Worm (Caenorhabditis elegans) whole organism, midembryonic: ENCODE results near the gene alkb-1.

Experiments
- T22C8.4 ChIP-seq: fragments of 200-800 bp; sonication (Bioruptor generic); IDR thresholded peaks from 2 replicates; pipeline ENCODE4 v1.3.6; 2022; ENCODE audit warnings: missing genetic modification characterization, missing compliant biosample characterization
- cog-1 ChIP-seq: sonication (generic microtip); optimal IDR thresholded peaks from 2 replicates; lab custom pipeline; 2016; ENCODE audit warnings: missing genetic modification characterization, missing compliant biosample characterization
- flt-1 ChIP-seq: fragments of 200-800 bp; sonication (Bioruptor generic); IDR thresholded peaks from 2 replicates; pipeline ENCODE4 v1.3.6; 2022; ENCODE audit warnings: missing genetic modification characterization, missing compliant biosample characterization
- klf-2 ChIP-seq: fragments of 200-800 bp; sonication (Bioruptor generic); conservative IDR thresholded peaks from 2 replicates; pipeline ENCODE4 v1.3.6; 2022; ENCODE audit warnings: missing genetic modification reagents, missing genetic modification characterization, missing compliant biosample characterization
- med-1 ChIP-seq: sonication (generic microtip); optimal IDR thresholded peaks from 2 replicates; lab custom pipeline; 2017; ENCODE audit warnings: missing genetic modification characterization, mild to moderate bottlenecking, missing compliant biosample characterization, antibody characterized with exemption, missing genetic modification reagents; ENCODE audit not compliant: insufficient read depth
- ref-1 ChIP-seq: fragments of 200-800 bp; sonication (Bioruptor generic); conservative IDR thresholded peaks from 2 replicates; pipeline ENCODE4 v1.3.6; 2022; ENCODE audit warnings: missing genetic modification reagents, missing genetic modification characterization, missing compliant biosample characterization
- tab-1 ChIP-seq: fragments of 200-800 bp; sonication (Bioruptor generic); IDR thresholded peaks from 2 replicates; pipeline ENCODE4 v1.3.6; 2022; ENCODE audit warnings: missing genetic modification characterization, missing compliant biosample characterization
- ztf-23 ChIP-seq: fragments of 200-800 bp; sonication (Bioruptor generic); IDR thresholded peaks from 2 replicates; pipeline ENCODE4 v1.3.6; 2022; ENCODE audit warnings: missing genetic modification reagents, missing genetic modification characterization, missing compliant biosample characterization
- ztf-29 ChIP-seq: fragments of 200-800 bp; sonication (Bioruptor generic); IDR thresholded peaks from 2 replicates; pipeline ENCODE4 v1.3.6; 2022; ENCODE audit warnings: missing genetic modification reagents, missing genetic modification characterization, missing compliant biosample characterization

Gene alkb-1

ce11 chrII:1412359-1412907, at the start of gene alkb-1:
Gene alkb-1 (plus strand): TSS chrII:1412409.
- TF ChIP-seq T22C8.4 (peak; percentile 45; the same call in 1 of the 2 replicates), klf-2 (no peak)

- TF ChIP-seq ref-1 (GFP tag; lab: Robert Waterston, UW) = no peak
- TF ChIP-seq T22C8.4 = no peak
- no peak for TF ChIP-seq tab-1 (GFP tag; lab: Robert Waterston, UW)
- no peak for TF ChIP-seq flt-1 (GFP tag; lab: Robert Waterston, UW)
- TF ChIP-seq med-1 = no peak
- no peak for TF ChIP-seq klf-2
- no peak for TF ChIP-seq cog-1 (tag; lab: Kevin White, UChicago)
- no peak for TF ChIP-seq ztf-29 (GFP tag; lab: Robert Waterston, UW)
- TF ChIP-seq ztf-23 (GFP tag; lab: Robert Waterston, UW) = no peak
These were observed 49.8 kb upstream of the alkb-1 start for ce11 chrII:1362423-1362822.

ce11 chrII:1365985-1366384, 46.2 kb upstream of the alkb-1 start:
- TF ChIP-seq ref-1 (GFP tag; lab: Robert Waterston, UW) (no peak), T22C8.4 (no peak), ztf-23 (GFP tag; lab: Robert Waterston, UW) (no peak), cog-1 (tag; lab: Kevin White, UChicago) (no peak), tab-1 (GFP tag; lab: Robert Waterston, UW) (no peak), med-1 (no peak), ztf-29 (GFP tag; lab: Robert Waterston, UW) (no peak), flt-1 (GFP tag; lab: Robert Waterston, UW) (no peak), klf-2 (no peak)

- TF ChIP-seq tab-1 (GFP tag; lab: Robert Waterston, UW) (no peak), ztf-29 (GFP tag; lab: Robert Waterston, UW) (no peak), cog-1 (tag; lab: Kevin White, UChicago) (no peak), T22C8.4 (no peak), ref-1 (GFP tag; lab: Robert Waterston, UW) (no peak), klf-2 (no peak), flt-1 (GFP tag; lab: Robert Waterston, UW) (no peak), med-1 (no peak), ztf-23 (GFP tag; lab: Robert Waterston, UW) (no peak)
These were observed 43.5 kb upstream of the alkb-1 start for ce11 chrII:1368756-1369155.

- no peak for TF ChIP-seq cog-1 (tag; lab: Kevin White, UChicago)
- no peak for TF ChIP-seq ztf-23 (GFP tag; lab: Robert Waterston, UW)
- no peak for TF ChIP-seq flt-1 (GFP tag; lab: Robert Waterston, UW)
- TF ChIP-seq tab-1 (GFP tag; lab: Robert Waterston, UW) = no peak
- no peak for TF ChIP-seq klf-2
- no peak for TF ChIP-seq med-1
- TF ChIP-seq T22C8.4 = no peak
- TF ChIP-seq ref-1 (GFP tag; lab: Robert Waterston, UW) = no peak
- no peak for TF ChIP-seq ztf-29 (GFP tag; lab: Robert Waterston, UW)
These were observed 42.9 kb upstream of the alkb-1 start for ce11 chrII:1369322-1369721.

- TF ChIP-seq cog-1 (tag; lab: Kevin White, UChicago) = no peak
These were observed 40.7 kb upstream of the alkb-1 start for ce11 chrII:1371533-1371932.

- TF ChIP-seq med-1 (no peak), ztf-29 (GFP tag; lab: Robert Waterston, UW) (no peak), klf-2 (no peak), flt-1 (GFP tag; lab: Robert Waterston, UW) (no peak), T22C8.4 (no peak), tab-1 (GFP tag; lab: Robert Waterston, UW) (no peak), ref-1 (GFP tag; lab: Robert Waterston, UW) (no peak), cog-1 (tag; lab: Kevin White, UChicago) (no peak), ztf-23 (GFP tag; lab: Robert Waterston, UW) (no peak)
These were observed 40.1 kb upstream of the alkb-1 start for ce11 chrII:1372138-1372537.

ce11 chrII:1372966-1373365, 39.2 kb upstream of the alkb-1 start:
- TF ChIP-seq T22C8.4 (no peak), med-1 (no peak), ztf-23 (GFP tag; lab: Robert Waterston, UW) (no peak), flt-1 (GFP tag; lab: Robert Waterston, UW) (no peak), cog-1 (tag; lab: Kevin White, UChicago) (no peak), ztf-29 (GFP tag; lab: Robert Waterston, UW) (no peak), klf-2 (no peak), ref-1 (GFP tag; lab: Robert Waterston, UW) (no peak), tab-1 (GFP tag; lab: Robert Waterston, UW) (no peak)

ce11 chrII:1374486-1374885, 37.7 kb upstream of the alkb-1 start:
- TF ChIP-seq T22C8.4 (no peak), ref-1 (GFP tag; lab: Robert Waterston, UW) (no peak), cog-1 (tag; lab: Kevin White, UChicago) (no peak), klf-2 (no peak), ztf-23 (GFP tag; lab: Robert Waterston, UW) (no peak)

ce11 chrII:1374889-1375288, 37.3 kb upstream of the alkb-1 start, which contains the start of gene rog-1:
Gene rog-1 (minus strand): TSS chrII:1374989.
- TF ChIP-seq T22C8.4 (no peak), flt-1 (GFP tag; lab: Robert Waterston, UW) (no peak), ztf-29 (GFP tag; lab: Robert Waterston, UW) (no peak), klf-2 (no peak), ref-1 (GFP tag; lab: Robert Waterston, UW) (no peak), ztf-23 (GFP tag; lab: Robert Waterston, UW) (no peak), med-1 (no peak), tab-1 (GFP tag; lab: Robert Waterston, UW) (no peak), cog-1 (tag; lab: Kevin White, UChicago) (no peak)
